Worm (Caenorhabditis elegans): ENCODE results near the gene srh-147.

The srh-147 gene

ce11 chrV:15885967-15886366 lies 35.8 kb upstream of the srh-147 start, which contains the start of gene T06C12.9:
Gene T06C12.9, minus strand, starts transcription at chrV:15886067.
- TF ChIP-seq cog-1 (tag; optimal IDR thresholded peaks at IDR 0.05) (no peak), tab-1 (GFP tag; IDR thresholded peaks at IDR 0.05) (no peak), klf-2 (GFP tag; conservative IDR thresholded peaks at IDR 0.05) (no peak), ref-1 (GFP tag; conservative IDR thresholded peaks at IDR 0.05) (no peak), T22C8.4 (GFP tag; IDR thresholded peaks at IDR 0.05) (no peak)

ce11 chrV:15884698-15885097 lies 34.6 kb upstream of the srh-147 start, which contains the start of gene oac-42:
Gene oac-42, minus strand, starts transcription at chrV:15884798.
- TF ChIP-seq ztf-23 (GFP tag; IDR thresholded peaks at IDR 0.05), result no peak
- TF ChIP-seq tab-1 (GFP tag; IDR thresholded peaks at IDR 0.05), result no peak
- no peak for TF ChIP-seq T22C8.4 (GFP tag; IDR thresholded peaks at IDR 0.05)
- no peak for TF ChIP-seq med-1 (GFP tag; optimal IDR thresholded peaks at IDR 0.05; ENCODE audit: insufficient read depth)
- TF ChIP-seq ztf-29 (GFP tag; IDR thresholded peaks at IDR 0.05), result no peak
- no peak for TF ChIP-seq klf-2 (GFP tag; conservative IDR thresholded peaks at IDR 0.05)
- no peak for TF ChIP-seq flt-1 (GFP tag; IDR thresholded peaks at IDR 0.05)
- no peak for TF ChIP-seq cog-1 (tag; optimal IDR thresholded peaks at IDR 0.05)
- TF ChIP-seq ref-1 (GFP tag; conservative IDR thresholded peaks at IDR 0.05), result no peak

DNA sequence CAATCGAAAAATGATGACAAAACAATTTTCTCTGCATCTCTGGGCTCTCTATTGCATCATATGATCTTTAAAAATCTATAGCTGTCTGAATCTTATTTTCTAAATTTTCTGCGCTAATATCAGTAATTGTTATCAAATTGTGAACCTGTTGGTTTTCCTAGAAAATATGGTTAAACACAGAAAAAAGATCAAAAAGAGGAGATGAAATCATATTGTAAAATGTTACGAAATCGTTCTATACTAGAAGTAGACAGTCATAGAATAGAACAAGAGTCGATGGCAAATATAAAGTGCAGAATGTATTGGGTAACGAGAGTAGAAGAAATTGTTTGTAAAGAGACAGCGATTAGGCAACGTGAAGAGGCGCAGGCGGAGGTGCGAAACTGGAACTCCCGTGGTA lies 30.6 kb upstream of the srh-147 start:
- TF ChIP-seq flt-1 (GFP tag; IDR thresholded peaks at IDR 0.05) (no peak), ztf-29 (GFP tag; IDR thresholded peaks at IDR 0.05) (no peak)

DNA sequence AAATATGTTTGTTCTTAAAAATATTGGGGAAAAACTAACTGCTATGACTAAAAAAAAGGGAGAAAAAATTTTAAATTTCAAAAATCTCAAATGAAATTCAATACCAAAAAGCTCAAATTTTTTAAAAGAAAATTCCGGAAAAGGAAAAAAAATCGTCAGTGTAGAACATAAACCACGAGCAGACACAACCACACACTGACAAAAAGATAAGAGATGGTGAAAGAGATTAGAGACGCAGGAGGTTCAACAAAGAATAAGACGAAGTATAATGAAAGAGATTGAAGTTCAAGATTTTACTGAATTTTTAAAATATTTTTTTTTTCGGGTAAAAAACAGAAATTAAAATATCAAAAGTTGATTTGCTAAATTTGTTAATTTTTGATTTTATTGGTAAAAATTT lies 29.9 kb upstream of the srh-147 start:
- no peak for TF ChIP-seq T22C8.4 (GFP tag; IDR thresholded peaks at IDR 0.05)

- TF ChIP-seq ztf-29 (GFP tag; IDR thresholded peaks at IDR 0.05) (no peak), flt-1 (GFP tag; IDR thresholded peaks at IDR 0.05) (no peak), cog-1 (tag; optimal IDR thresholded peaks at IDR 0.05) (no peak), med-1 (GFP tag; optimal IDR thresholded peaks at IDR 0.05; ENCODE audit: insufficient read depth) (no peak), ztf-23 (GFP tag; IDR thresholded peaks at IDR 0.05) (no peak), tab-1 (GFP tag; IDR thresholded peaks at IDR 0.05) (no peak), ref-1 (GFP tag; conservative IDR thresholded peaks at IDR 0.05) (no peak), T22C8.4 (GFP tag; IDR thresholded peaks at IDR 0.05) (no peak), klf-2 (GFP tag; conservative IDR thresholded peaks at IDR 0.05) (no peak)
Observed at ce11 chrV:15879508-15879907, 29.4 kb upstream of the srh-147 start, which contains the start of gene nhr-84. Gene nhr-84, minus strand, starts transcription at chrV:15879608.

DNA sequence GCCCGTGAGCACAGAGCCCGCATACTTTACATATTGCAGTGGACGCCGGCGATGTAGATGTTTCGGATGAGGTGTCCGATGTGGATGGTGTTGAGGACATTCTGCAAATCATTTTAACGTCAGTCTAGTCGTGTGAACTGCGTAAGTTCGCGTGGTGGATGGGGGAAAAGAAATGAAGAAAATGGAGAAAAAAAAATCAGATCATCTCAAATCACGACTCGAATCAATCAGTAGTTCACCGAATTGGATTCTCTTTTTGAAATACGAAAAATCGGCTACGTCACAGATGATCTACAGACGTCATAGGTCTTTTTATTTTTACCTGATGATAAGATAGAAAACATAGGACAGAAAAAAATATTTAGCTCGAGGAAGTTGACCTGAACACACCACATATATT lies 26.2 kb upstream of the srh-147 start, which contains the start of gene nhr-102:
Gene nhr-102 (minus strand): TSS at position 101 of the 400 bp plus-strand sequence.
- no peak for TF ChIP-seq ref-1 (GFP tag; conservative IDR thresholded peaks at IDR 0.05)
- no peak for TF ChIP-seq ztf-29 (GFP tag; IDR thresholded peaks at IDR 0.05)
- TF ChIP-seq tab-1 (GFP tag; IDR thresholded peaks at IDR 0.05), result no peak
- TF ChIP-seq cog-1 (tag; optimal IDR thresholded peaks at IDR 0.05), result no peak
- TF ChIP-seq med-1 (GFP tag; optimal IDR thresholded peaks at IDR 0.05; ENCODE audit: insufficient read depth), result no peak
- no peak for TF ChIP-seq T22C8.4 (GFP tag; IDR thresholded peaks at IDR 0.05)
- TF ChIP-seq ztf-23 (GFP tag; IDR thresholded peaks at IDR 0.05), result no peak
- no peak for TF ChIP-seq klf-2 (GFP tag; conservative IDR thresholded peaks at IDR 0.05)
- no peak for TF ChIP-seq flt-1 (GFP tag; IDR thresholded peaks at IDR 0.05)

DNA sequence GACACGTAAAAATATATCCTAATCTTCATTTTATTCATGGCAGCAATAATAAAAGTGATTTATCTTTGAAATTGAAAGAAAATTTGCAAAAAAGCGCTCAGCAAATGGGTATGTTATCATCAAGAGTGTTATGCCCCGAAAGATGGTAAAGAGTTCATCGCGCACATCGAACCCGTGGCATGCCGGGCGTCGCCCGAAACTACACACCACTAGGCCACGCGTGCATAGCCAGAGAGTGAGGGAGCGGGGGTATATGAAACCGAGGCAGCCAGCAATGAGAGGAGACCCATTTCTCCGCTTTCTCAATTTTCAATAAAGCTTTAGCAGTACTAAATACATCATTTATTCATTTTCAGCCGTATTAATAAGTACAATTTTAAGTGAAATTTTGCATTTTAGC lies 23.6 kb upstream of the srh-147 start:
- TF ChIP-seq cog-1 (tag; optimal IDR thresholded peaks at IDR 0.05) (peak; percentile 96), tab-1 (GFP tag; IDR thresholded peaks at IDR 0.05) (peak; percentile 100), klf-2 (GFP tag; conservative IDR thresholded peaks at IDR 0.05) (peak; percentile 99), flt-1 (GFP tag; IDR thresholded peaks at IDR 0.05) (peak; percentile 99), ztf-23 (GFP tag; IDR thresholded peaks at IDR 0.05) (peak; percentile 99), T22C8.4 (GFP tag; IDR thresholded peaks at IDR 0.05) (peak; percentile 99), ref-1 (GFP tag; conservative IDR thresholded peaks at IDR 0.05) (peak; percentile 100), med-1 (GFP tag; optimal IDR thresholded peaks at IDR 0.05; ENCODE audit: insufficient read depth) (peak; percentile 91), ztf-29 (GFP tag; IDR thresholded peaks at IDR 0.05) (peak; percentile 100)

DNA sequence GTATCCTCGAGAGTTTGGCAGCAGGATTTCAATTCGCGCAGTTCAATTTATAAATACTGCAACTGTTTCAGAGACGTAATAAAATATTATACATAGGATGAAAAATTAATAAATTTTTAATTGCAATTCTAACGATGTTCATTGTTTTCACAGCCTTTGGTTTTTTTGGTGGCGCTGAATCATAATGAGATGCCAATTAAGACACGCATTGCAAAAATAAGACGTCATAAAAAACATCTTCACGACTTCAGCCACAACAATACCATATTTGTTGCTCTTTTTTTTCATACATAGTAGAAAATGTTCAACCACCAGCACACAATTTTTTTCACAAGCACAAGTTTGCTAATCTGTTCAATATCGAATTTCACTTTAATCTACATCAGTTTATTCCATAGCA lies 22.1 kb upstream of the srh-147 start, which contains the start of gene str-56:
Gene str-56 (plus strand): TSS at position 301 of the 400 bp plus-strand sequence.
- TF ChIP-seq flt-1 (GFP tag; IDR thresholded peaks at IDR 0.05) (no peak), ztf-23 (GFP tag; IDR thresholded peaks at IDR 0.05) (no peak), cog-1 (tag; optimal IDR thresholded peaks at IDR 0.05) (no peak), ztf-29 (GFP tag; IDR thresholded peaks at IDR 0.05) (no peak), ref-1 (GFP tag; conservative IDR thresholded peaks at IDR 0.05) (no peak), med-1 (GFP tag; optimal IDR thresholded peaks at IDR 0.05; ENCODE audit: insufficient read depth) (no peak), T22C8.4 (GFP tag; IDR thresholded peaks at IDR 0.05) (no peak), klf-2 (GFP tag; conservative IDR thresholded peaks at IDR 0.05) (no peak), tab-1 (GFP tag; IDR thresholded peaks at IDR 0.05) (no peak)

ce11 chrV:15870356-15870755 lies 20.2 kb upstream of the srh-147 start, which contains the start of gene str-57:
Gene str-57, plus strand, starts transcription at chrV:15870656.
- TF ChIP-seq tab-1 (GFP tag; IDR thresholded peaks at IDR 0.05) (no peak), cog-1 (tag; optimal IDR thresholded peaks at IDR 0.05) (no peak), med-1 (GFP tag; optimal IDR thresholded peaks at IDR 0.05; ENCODE audit: insufficient read depth) (no peak)

DNA sequence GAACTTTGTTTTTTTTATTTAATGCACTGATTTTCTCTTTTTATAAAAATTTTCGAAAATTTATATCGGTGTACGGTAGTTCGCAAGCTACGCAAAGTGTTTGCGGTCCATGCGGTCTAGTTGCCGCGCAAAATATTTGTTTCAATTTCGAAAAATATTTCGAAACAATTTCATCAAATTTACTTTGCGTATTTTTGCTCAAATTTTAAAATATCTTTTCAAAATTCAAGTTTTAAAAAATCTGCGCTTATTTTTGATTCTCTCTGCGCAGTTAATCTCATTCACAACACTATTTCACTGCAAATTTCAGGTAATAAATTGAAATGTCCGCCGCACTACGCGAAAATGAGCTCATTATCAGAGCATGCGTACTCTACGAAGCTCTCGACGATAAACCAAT lies 17.2 kb upstream of the srh-147 start, which contains the start of gene fbxa-197:
Gene fbxa-197 (plus strand): TSS at position 301 of the 400 bp plus-strand sequence.
- TF ChIP-seq tab-1 (GFP tag; IDR thresholded peaks at IDR 0.05) (no peak), ref-1 (GFP tag; conservative IDR thresholded peaks at IDR 0.05) (no peak), T22C8.4 (GFP tag; IDR thresholded peaks at IDR 0.05) (no peak)

ce11 chrV:15865839-15866238 lies 15.7 kb upstream of the srh-147 start, which contains the start of gene srh-293:
Gene srh-293, plus strand, starts transcription at chrV:15866139.
- TF ChIP-seq cog-1 (tag; optimal IDR thresholded peaks at IDR 0.05) (no peak), tab-1 (GFP tag; IDR thresholded peaks at IDR 0.05) (no peak), klf-2 (GFP tag; conservative IDR thresholded peaks at IDR 0.05) (no peak), flt-1 (GFP tag; IDR thresholded peaks at IDR 0.05) (no peak), ref-1 (GFP tag; conservative IDR thresholded peaks at IDR 0.05) (no peak), med-1 (GFP tag; optimal IDR thresholded peaks at IDR 0.05; ENCODE audit: insufficient read depth) (no peak), T22C8.4 (GFP tag; IDR thresholded peaks at IDR 0.05) (no peak), ztf-29 (GFP tag; IDR thresholded peaks at IDR 0.05) (no peak), ztf-23 (GFP tag; IDR thresholded peaks at IDR 0.05) (no peak)
